Fruit fly (Drosophila melanogaster) whole organism, embryonic: ENCODE measurements around the gene mon2.
A peak's percentile ranks its signal among the peaks of the same experiment; 100 is the strongest.

Source experiments
- Asciz ChIP-seq: fragments of 200-800 bp; sonication (Bioruptor generic); optimal IDR thresholded peaks from 2 replicates; lab custom pipeline; 2017; ENCODE audit warnings: missing biosample characterization, mild to moderate bottlenecking, missing genetic modification characterization, missing genetic modification reagents
- CG11504 ChIP-seq: fragments of 200-800 bp; sonication (Bioruptor generic); optimal IDR thresholded peaks from 3 replicates; lab custom pipeline; 2019; ENCODE audit warnings: missing biosample characterization, mild to moderate bottlenecking, missing genetic modification characterization, moderate library complexity
- CG11695 ChIP-seq: fragments of 200-800 bp; sonication (Bioruptor generic); IDR thresholded peaks from 3 replicates; pipeline ENCODE4 v1.3.6; 2022; ENCODE audit warnings: missing biosample characterization, missing genetic modification characterization
- CG12391 ChIP-seq: fragments of 200-800 bp; sonication (Bioruptor generic); optimal IDR thresholded peaks from 3 replicates; lab custom pipeline; 2018; ENCODE audit warnings: missing biosample characterization, mild to moderate bottlenecking, missing genetic modification characterization, moderate library complexity
- CG13123 ChIP-seq: fragments of 200-800 bp; sonication (Bioruptor generic); optimal IDR thresholded peaks from 2 replicates; lab custom pipeline; 2016; ENCODE audit warnings: missing biosample characterization, missing genetic modification characterization
- CG15696 ChIP-seq: fragments of 200-800 bp; sonication (Bioruptor generic); optimal IDR thresholded peaks from 2 replicates; lab custom pipeline; 2019; ENCODE audit warnings: missing biosample characterization, mild to moderate bottlenecking, missing genetic modification characterization, moderate library complexity
- CG17829 ChIP-seq: fragments of 200-800 bp; optimal IDR thresholded peaks from 2 replicates; lab custom pipeline; 2019; ENCODE audit warnings: missing biosample characterization, mild to moderate bottlenecking, missing genetic modification characterization, moderate library complexity
- CG2120 ChIP-seq: fragments of 200-800 bp; sonication (Bioruptor generic); optimal IDR thresholded peaks from 3 replicates; lab custom pipeline; 2016; ENCODE audit warnings: missing biosample characterization, missing genetic modification characterization
- CG2199 ChIP-seq: fragments of 200-800 bp; sonication (Bioruptor generic); IDR thresholded peaks from 3 replicates; pipeline ENCODE4 v1.3.6; 2022; ENCODE audit warnings: missing biosample characterization, missing genetic modification characterization
- CG3065 ChIP-seq: fragments of 200-800 bp; sonication (Bioruptor generic); optimal IDR thresholded peaks from 2 replicates; lab custom pipeline; 2016; ENCODE audit warnings: missing biosample characterization, missing genetic modification characterization
- CG31224 ChIP-seq: fragments of 200-800 bp; sonication (Bioruptor generic); IDR thresholded peaks from 2 replicates; pipeline ENCODE4 v1.3.6; 2022; ENCODE audit warnings: missing biosample characterization, missing genetic modification characterization
- CG6654 ChIP-seq: fragments of 200-800 bp; sonication (Bioruptor generic); optimal IDR thresholded peaks from 2 replicates; lab custom pipeline; 2017; ENCODE audit warnings: missing biosample characterization, mild to moderate bottlenecking, missing genetic modification characterization
- CG7556 ChIP-seq: fragments of 200-800 bp; sonication (Bioruptor generic); optimal IDR thresholded peaks from 2 replicates; lab custom pipeline; 2017; ENCODE audit warnings: missing biosample characterization, mild to moderate bottlenecking, missing genetic modification characterization
- CG7745 ChIP-seq: fragments of 200-800 bp; sonication (Bioruptor generic); optimal IDR thresholded peaks from 2 replicates; lab custom pipeline; 2018; ENCODE audit warnings: missing biosample characterization, mild to moderate bottlenecking, missing genetic modification characterization, moderate library complexity
- CG7987 ChIP-seq: fragments of 200-800 bp; sonication (Bioruptor generic); optimal IDR thresholded peaks from 2 replicates; lab custom pipeline; 2018; ENCODE audit warnings: missing biosample characterization, mild to moderate bottlenecking, missing genetic modification characterization, moderate library complexity
- CG8281 ChIP-seq: fragments of 200-800 bp; sonication (Bioruptor generic); optimal IDR thresholded peaks from 2 replicates; lab custom pipeline; 2018; ENCODE audit warnings: missing biosample characterization, mild to moderate bottlenecking, missing genetic modification characterization, moderate library complexity
- Drgx ChIP-seq: fragments of 200-800 bp; sonication (Bioruptor generic); IDR thresholded peaks from 2 replicates; pipeline ENCODE4 v1.3.6; 2022; ENCODE audit warnings: missing biosample characterization, missing genetic modification characterization
- ERR ChIP-seq: fragments of 200-800 bp; sonication (Bioruptor generic); optimal IDR thresholded peaks from 2 replicates; lab custom pipeline; 2016; ENCODE audit warnings: missing biosample characterization, missing genetic modification characterization
- Hr51 ChIP-seq, 2 experiments: fragments of 200-800 bp; sonication (Bioruptor generic); optimal IDR thresholded peaks; 2 replicates in 1 of 2; 3 replicates in 1 of 2; lab custom pipeline; 2016 to 2018; ENCODE audit warnings: missing biosample characterization in 2 of 2, missing genetic modification characterization in 2 of 2, mild to moderate bottlenecking in 1 of 2, moderate library complexity in 1 of 2
- Med ChIP-seq: fragments of 200-800 bp; sonication (Bioruptor generic); peaks from one replicate; lab custom pipeline; 2016; ENCODE audit warnings: missing biosample characterization, missing genetic modification characterization, mild to moderate bottlenecking, inconsistent platforms, moderate library complexity
- Pdp1 ChIP-seq, 2 experiments: fragments of 200-800 bp; sonication (Bioruptor generic); optimal IDR thresholded peaks; 3 replicates each; lab custom pipeline; 2016; ENCODE audit warnings: missing biosample characterization in 2 of 2, missing genetic modification characterization in 2 of 2, mild to moderate bottlenecking in 1 of 2, moderate library complexity in 1 of 2
- az2 ChIP-seq: fragments of 200-800 bp; sonication (Bioruptor generic); optimal IDR thresholded peaks from 3 replicates; lab custom pipeline; 2016; ENCODE audit warnings: missing biosample characterization, missing genetic modification characterization
- bbx ChIP-seq: fragments of 200-800 bp; sonication (Bioruptor generic); IDR thresholded peaks from 2 replicates; pipeline ENCODE4 v1.3.6; 2022; ENCODE audit warnings: missing biosample characterization, missing genetic modification characterization; ENCODE audit not compliant: partially characterized antibody
- cad ChIP-seq: fragments of >200 bp; optimal IDR thresholded peaks from 2 replicates; lab custom pipeline; 2017; ENCODE audit warnings: missing biosample characterization, missing genetic modification characterization
- cg ChIP-seq: fragments of 200-800 bp; sonication (Bioruptor generic); optimal IDR thresholded peaks from 3 replicates; lab custom pipeline; 2019; ENCODE audit warnings: missing biosample characterization, mild to moderate bottlenecking, missing genetic modification characterization, moderate library complexity
- chn ChIP-seq: fragments of 200-800 bp; sonication (Bioruptor generic); optimal IDR thresholded peaks from 2 replicates; lab custom pipeline; 2016; ENCODE audit warnings: missing biosample characterization, missing genetic modification characterization
- cwo ChIP-seq: fragments of 200-800 bp; sonication (Bioruptor generic); optimal IDR thresholded peaks from 3 replicates; lab custom pipeline; 2017; ENCODE audit warnings: missing biosample characterization, missing genetic modification characterization, mild to moderate bottlenecking, moderate library complexity, missing genetic modification reagents
- eve ChIP-seq, 2 experiments: fragments of >200 bp; optimal IDR thresholded peaks; 2 replicates each; lab custom pipeline; 2017; ENCODE audit warnings: missing biosample characterization in 2 of 2, missing genetic modification characterization in 2 of 2
- exex ChIP-seq: fragments of 200-800 bp; sonication (Bioruptor generic); optimal IDR thresholded peaks from 4 replicates; lab custom pipeline; 2018; ENCODE audit warnings: missing biosample characterization, mild to moderate bottlenecking, missing genetic modification characterization, moderate library complexity
- gem ChIP-seq: fragments of 200-800 bp; sonication (Bioruptor generic); optimal IDR thresholded peaks from 2 replicates; lab custom pipeline; 2019; ENCODE audit warnings: missing biosample characterization, mild to moderate bottlenecking, missing genetic modification characterization, moderate library complexity
- her ChIP-seq: fragments of 200-800 bp; sonication (Bioruptor generic); optimal IDR thresholded peaks from 2 replicates; lab custom pipeline; 2016; ENCODE audit warnings: missing biosample characterization, missing genetic modification characterization
- nau ChIP-seq: fragments of 200-800 bp; sonication (Bioruptor generic); optimal IDR thresholded peaks from 3 replicates; lab custom pipeline; 2017; ENCODE audit warnings: missing biosample characterization, mild to moderate bottlenecking, missing genetic modification characterization, missing genetic modification reagents
- otp ChIP-seq: fragments of 200-800 bp; sonication (Bioruptor generic); IDR thresholded peaks from 3 replicates; pipeline ENCODE4, ENCODE4 v1.3.6; 2022; ENCODE audit warnings: missing biosample characterization, missing genetic modification characterization
- ro ChIP-seq: fragments of 200-800 bp; sonication (Bioruptor generic); IDR thresholded peaks from 2 replicates; pipeline ENCODE4 v1.3.6; 2022; ENCODE audit warnings: missing biosample characterization, missing genetic modification characterization
- sens ChIP-seq: fragments of 200-800 bp; sonication (Bioruptor generic); peaks from one replicate; lab custom pipeline; 2016; ENCODE audit warnings: missing biosample characterization, missing genetic modification characterization
- sim ChIP-seq: fragments of 200-800 bp; sonication (Bioruptor generic); IDR thresholded peaks from 2 replicates; pipeline ENCODE4 v1.3.6; 2022; ENCODE audit warnings: missing biosample characterization, missing genetic modification characterization
- stc ChIP-seq: fragments of 200-800 bp; sonication (Bioruptor generic); IDR thresholded peaks from 2 replicates; pipeline ENCODE4 v1.3.6; 2022; ENCODE audit warnings: missing biosample characterization, missing genetic modification characterization
- vvl ChIP-seq: fragments of 200-800 bp; sonication (Bioruptor generic); IDR thresholded peaks from 2 replicates; pipeline ENCODE4 v1.3.6; 2022; ENCODE audit warnings: missing biosample characterization, missing genetic modification characterization
- yki ChIP-seq: fragments of >200 bp; optimal IDR thresholded peaks from 3 replicates; lab custom pipeline; 2018

Gene mon2

dm6 chr2L:8099050-8099449, 24.8 kb downstream of the mon2 start (continued):
- no peak for TF ChIP-seq CG15696
- TF ChIP-seq CG3065 (GFP tag; lab: Kevin White, UChicago) = no peak
- no peak for TF ChIP-seq ERR
- no peak for TF ChIP-seq exex (tag; lab: Kevin White, UChicago)
- no peak for TF ChIP-seq sim (GFP tag; lab: Robert Waterston, UW)
- TF ChIP-seq az2 = no peak
- TF ChIP-seq yki (lab: Kevin White, UChicago) = no peak
- TF ChIP-seq Drgx (GFP tag; lab: Robert Waterston, UW) = no peak
- no peak for TF ChIP-seq nau (GFP tag; lab: Kevin White, UChicago)
- no peak for TF ChIP-seq CG31224 (GFP tag; lab: Robert Waterston, UW)

- no peak for TF ChIP-seq CG13123 (GFP tag; lab: Kevin White, UChicago)
- TF ChIP-seq Asciz = peak; percentile 30
- 0 out of 2 replicates have a peak, but pooled peaks have one; percentile 41 for TF ChIP-seq stc
- peak; percentile 39 for TF ChIP-seq Med (GFP tag; lab: Kevin White, UChicago)
- TF ChIP-seq her = no peak
- no peak for TF ChIP-seq ro (GFP tag; lab: Robert Waterston, UW)
- peak; percentile 11 for TF ChIP-seq CG2120 (GFP tag; lab: Kevin White, UChicago)
- TF ChIP-seq CG8281 (tag; lab: Kevin White, UChicago) = peak; percentile 94
- peak; percentile 66 for TF ChIP-seq cad
- TF ChIP-seq CG7745 (tag; lab: Kevin White, UChicago) = peak; percentile 90
- TF ChIP-seq eve (GFP tag; optimal IDR thresholded peaks at IDR 0.05; lab: Kevin White, UChicago) = peak in 1 of 2 experiments; percentile 8
- TF ChIP-seq vvl (GFP tag; lab: Robert Waterston, UW) = no peak
- no peak for TF ChIP-seq chn (GFP tag; lab: Kevin White, UChicago)
- peak; percentile 97 for TF ChIP-seq CG6654 (GFP tag; lab: Kevin White, UChicago)
- TF ChIP-seq CG12391 (tag; lab: Kevin White, UChicago) = peak; percentile 4
- no peak for TF ChIP-seq CG17829 (tag; lab: Kevin White, UChicago)
- TF ChIP-seq cg (GFP tag; lab: Kevin White, UChicago) = peak; percentile 28
- TF ChIP-seq CG11504 (tag; lab: Kevin White, UChicago) = peak; percentile 8
- peak; percentile 89 for TF ChIP-seq cwo
- 0 out of 3 replicates have a peak, but pooled peaks have one; percentile 10 for TF ChIP-seq CG2199 (GFP tag; lab: Robert Waterston, UW)
- TF ChIP-seq CG7556 (GFP tag; lab: Kevin White, UChicago) = no peak
- TF ChIP-seq CG11695 (GFP tag; lab: Robert Waterston, UW) = no peak
- TF ChIP-seq Pdp1 (GFP tag; optimal IDR thresholded peaks at IDR 0.05; lab: Kevin White, UChicago) = peak in 1 of 2 experiments; percentile 78
- TF ChIP-seq sens (GFP tag; lab: Kevin White, UChicago) = peak; percentile 55
- 0 out of 3 replicates have a peak, but pooled peaks have one; percentile 20 for TF ChIP-seq otp (GFP tag; lab: Robert Waterston, UW)
- TF ChIP-seq bbx (GFP tag; lab: Robert Waterston, UW) = 0 out of 2 replicates have a peak, but pooled peaks have one; percentile 43
- TF ChIP-seq CG7987 (GFP tag; lab: Kevin White, UChicago) = peak; percentile 88
- peak; percentile 18 for TF ChIP-seq gem (tag; lab: Kevin White, UChicago)
- peak in 1 of 2 experiments; percentile 2 for TF ChIP-seq Hr51 (GFP tag; optimal IDR thresholded peaks at IDR 0.05; lab: Kevin White, UChicago)
These were observed 25.6 kb downstream of the mon2 start for dm6 chr2L:8097964-8098945.
